Worm (Caenorhabditis elegans): Measurements from ENCODE around the gene C15C8.5.

C15C8.5 gene

DNA sequence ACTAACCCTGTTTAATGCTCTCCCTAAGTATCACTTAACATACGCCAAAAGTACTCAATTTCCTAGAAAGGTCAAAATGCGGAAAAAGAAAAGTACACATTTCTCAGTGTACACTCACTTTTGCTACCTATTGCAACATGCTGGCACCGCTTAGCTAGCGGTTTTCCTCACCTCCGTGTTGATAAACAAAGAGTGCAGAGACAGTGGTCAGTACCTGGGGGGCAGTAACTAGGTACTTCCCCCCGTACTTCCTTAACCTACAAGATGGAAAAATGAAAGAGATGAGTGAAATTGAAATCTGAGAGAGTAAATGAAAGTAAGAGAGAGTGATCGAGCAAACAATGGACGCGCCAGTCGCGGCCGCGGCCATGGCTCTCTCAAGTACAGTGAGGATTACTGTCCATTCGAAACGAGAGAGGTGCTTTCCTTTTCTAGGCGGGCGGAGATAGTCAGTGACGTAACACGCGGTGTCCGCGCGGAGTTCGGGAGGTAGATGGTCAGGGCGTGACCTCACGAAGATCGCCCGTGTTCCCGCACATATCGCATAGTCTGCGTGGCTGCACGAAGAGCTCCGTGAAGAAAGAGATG is 11.5 kb upstream of the C15C8.5 start, which contains the start of gene cky-1:
Gene cky-1, plus strand, starts transcription at position 538 of the 588 bp plus-strand sequence.
- no peak for TF ChIP-seq unc-62 (GFP tag; optimal IDR thresholded peaks at IDR 0.05)

DNA sequence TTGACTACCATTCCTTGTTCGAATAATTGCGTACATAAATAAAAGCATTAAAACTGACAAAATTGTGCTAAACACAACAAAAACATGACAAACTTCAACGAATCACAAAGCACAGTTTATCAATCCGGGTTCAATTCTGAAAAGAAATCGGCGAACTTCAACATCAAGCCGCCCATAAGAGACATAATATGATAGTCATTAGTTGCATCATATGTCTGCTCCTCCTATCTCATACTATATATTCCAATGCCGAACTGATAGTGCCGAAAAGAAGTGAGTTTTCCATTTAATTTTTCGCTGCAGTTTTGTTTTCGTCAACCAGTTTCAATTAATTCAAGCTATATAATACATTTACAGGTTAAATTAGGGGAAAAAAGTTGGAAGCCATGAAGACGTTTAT is 6.1 kb upstream of the C15C8.5 start, which contains the start of gene hrg-7:
Gene hrg-7, plus strand, starts transcription at position 358 of the 400 bp plus-strand sequence.
- TF ChIP-seq unc-62 (GFP tag; optimal IDR thresholded peaks at IDR 0.05): no peak

DNA sequence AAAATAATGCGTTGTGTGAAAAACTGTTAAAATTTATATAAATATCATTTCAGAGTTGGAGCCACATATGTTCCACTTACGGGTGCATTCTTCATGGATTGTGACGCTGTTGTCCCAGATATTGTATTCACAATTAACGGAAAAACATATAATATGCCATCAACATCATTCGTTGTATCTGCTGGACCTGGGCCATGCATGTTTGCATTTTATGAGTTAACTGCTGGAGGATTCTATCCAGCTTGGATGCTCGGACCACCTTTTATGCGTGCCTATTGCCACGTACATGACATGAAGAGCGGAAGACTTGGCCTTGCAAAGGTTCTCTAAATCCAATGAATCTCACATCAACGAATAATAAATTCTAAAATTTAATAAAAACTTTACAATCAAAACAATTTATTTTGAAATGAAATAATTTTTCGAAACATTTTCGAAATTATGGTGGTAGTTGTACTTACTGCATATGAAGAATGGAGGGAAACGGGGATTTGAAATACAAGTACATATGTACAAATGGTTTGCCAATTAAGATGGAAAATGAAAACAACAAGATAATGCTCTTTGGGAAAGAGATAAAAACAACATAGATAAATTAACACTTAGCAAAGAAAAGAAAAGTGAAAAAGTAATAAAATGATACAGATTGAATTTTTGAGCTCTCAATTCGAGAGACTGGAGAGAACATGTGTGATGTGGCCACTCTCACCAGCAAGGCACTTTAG is 3.9 kb upstream of the C15C8.5 start:
- TF ChIP-seq unc-62 (GFP tag; optimal IDR thresholded peaks at IDR 0.05): no peak

DNA sequence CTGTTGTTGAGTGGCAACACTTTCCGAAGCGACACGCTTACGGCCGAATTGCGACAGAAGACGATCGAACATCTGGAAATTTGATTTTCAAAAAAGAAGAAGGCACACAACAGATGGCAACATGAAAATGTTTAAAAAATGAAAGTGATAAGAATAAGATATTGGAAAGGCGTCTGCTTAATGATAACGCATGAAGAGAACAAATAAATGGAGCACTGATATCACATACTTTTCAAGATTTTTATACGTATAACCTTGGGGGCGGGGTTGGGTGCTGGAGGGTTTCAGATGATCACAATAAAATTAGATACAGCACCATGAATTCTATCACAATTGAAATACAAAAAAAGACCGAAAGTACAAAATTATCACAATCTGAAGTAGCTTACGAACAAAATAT is 2.8 kb upstream of the C15C8.5 start, which contains the start of gene C15C8.7:
Gene C15C8.7, minus strand, starts transcription at position 72 of the 400 bp plus-strand sequence.
- no peak for TF ChIP-seq unc-62 (GFP tag; optimal IDR thresholded peaks at IDR 0.05)

DNA sequence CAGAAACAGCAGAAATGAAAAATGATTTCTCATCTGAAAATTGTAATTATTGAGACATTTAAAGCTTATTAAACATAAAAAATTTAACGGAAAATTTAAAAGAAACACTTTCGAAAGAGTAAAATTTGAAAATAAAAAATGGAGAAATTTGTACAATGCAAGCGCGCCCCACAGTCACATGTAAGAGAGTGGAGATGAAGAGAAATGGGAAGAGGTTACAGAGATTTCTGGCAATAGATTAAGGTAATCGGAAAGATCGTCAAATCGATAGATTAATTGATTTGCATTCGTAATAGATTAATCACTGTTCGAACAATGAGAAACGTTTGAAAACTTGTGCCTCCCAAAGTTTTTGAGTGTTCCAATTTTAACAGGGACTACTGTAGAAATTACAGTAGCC is 376 bp upstream of the C15C8.5 start, which contains the start of gene C15C8.4:
Gene C15C8.4, minus strand, starts transcription at position 33 of the 400 bp plus-strand sequence.
- no peak for TF ChIP-seq unc-62 (GFP tag; optimal IDR thresholded peaks at IDR 0.05)

DNA sequence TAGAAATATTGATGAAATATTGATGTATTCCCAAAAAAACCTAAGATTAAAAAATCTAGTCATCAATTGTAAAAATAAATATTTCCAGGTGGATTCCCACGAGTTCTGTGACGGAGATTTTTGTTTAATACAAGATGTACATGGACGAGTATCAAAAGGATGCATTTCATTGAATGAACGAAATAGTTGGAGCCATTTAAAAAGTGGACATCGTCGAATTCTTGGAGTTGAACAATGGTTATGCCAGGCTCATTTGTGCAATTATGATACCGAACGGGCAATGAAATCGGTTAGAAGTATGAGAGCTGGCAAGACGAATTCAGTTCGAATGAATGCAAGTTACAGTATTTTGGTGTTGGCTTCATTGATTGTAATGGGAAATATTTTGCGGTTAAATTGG is 1.8 kb downstream of the C15C8.5 start:
- no peak for TF ChIP-seq unc-62 (GFP tag; optimal IDR thresholded peaks at IDR 0.05)

DNA sequence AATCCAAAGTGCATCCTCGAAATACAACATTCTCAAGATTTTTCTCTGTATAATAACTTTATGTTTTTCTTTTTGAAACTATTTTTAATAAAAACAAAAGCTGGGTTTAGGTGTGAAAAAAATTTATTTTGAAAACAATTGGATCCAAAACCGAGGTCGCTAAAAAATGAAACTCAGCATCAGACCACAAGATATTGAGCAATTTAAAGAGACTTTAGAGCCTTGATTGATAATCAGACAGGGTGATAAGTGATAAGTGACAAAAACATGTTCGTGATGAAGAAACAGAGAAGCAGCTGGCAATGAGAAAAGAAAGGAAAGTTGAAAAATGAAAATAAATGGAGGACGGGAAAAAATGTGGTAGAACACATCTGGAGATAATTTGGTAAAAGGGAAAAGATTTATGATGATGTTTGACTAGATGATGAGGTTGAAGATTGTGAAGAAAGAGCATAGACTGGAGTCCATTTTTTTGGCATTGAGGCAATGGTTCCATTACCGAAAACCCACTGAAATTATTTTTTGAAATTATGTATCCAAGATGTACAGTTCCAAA is 3.8 kb downstream of the C15C8.5 start, which contains the start of gene C15C8.6:
Gene C15C8.6, minus strand, starts transcription at position 51 of the 556 bp plus-strand sequence.
- TF ChIP-seq unc-62 (GFP tag; optimal IDR thresholded peaks at IDR 0.05): no peak

DNA sequence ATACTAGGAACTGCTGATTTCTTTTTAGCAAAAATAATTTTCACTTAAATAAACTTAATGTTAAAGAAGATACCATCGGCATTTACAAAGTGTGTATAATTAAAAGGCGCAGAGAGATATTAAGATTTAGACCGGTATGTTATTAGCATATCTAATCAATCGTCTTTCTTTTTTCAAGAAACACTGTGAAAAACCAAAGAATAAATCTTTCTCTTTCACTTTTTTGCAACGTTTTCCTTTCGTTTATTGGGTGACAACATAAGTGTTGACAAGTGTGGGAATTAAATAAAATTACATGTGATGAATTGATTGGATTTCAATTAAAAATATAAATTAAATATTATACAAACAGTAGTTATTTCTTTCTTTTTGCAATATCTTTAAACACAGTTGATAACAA is 4.6 kb downstream of the C15C8.5 start, which contains the start of gene C15C8.8:
Gene C15C8.8, minus strand, starts transcription at position 101 of the 400 bp plus-strand sequence.
- no peak for TF ChIP-seq unc-62 (GFP tag; optimal IDR thresholded peaks at IDR 0.05)

DNA sequence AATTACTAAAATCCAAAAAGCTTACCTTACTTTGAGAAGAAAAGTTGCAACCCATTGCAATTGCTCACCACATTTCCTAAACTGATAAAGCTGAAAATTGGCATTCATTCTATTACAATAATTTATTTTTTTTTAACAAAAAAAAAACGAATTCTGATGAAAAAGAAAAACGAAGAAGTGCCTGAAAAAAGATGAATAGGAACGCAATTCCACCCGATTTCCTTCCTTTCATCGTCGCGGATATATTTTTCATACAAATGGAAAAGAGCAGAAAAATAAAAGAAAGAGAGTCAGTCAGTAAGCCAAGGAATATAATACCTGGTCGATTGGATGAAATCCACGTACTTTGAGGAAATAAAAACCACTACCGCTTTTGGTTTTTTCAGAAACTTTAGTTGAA is 7.0 kb downstream of the C15C8.5 start, which contains the start of gene gpa-13:
Gene gpa-13, minus strand, starts transcription at position 101 of the 400 bp plus-strand sequence.
- TF ChIP-seq unc-62 (GFP tag; optimal IDR thresholded peaks at IDR 0.05): no peak

DNA sequence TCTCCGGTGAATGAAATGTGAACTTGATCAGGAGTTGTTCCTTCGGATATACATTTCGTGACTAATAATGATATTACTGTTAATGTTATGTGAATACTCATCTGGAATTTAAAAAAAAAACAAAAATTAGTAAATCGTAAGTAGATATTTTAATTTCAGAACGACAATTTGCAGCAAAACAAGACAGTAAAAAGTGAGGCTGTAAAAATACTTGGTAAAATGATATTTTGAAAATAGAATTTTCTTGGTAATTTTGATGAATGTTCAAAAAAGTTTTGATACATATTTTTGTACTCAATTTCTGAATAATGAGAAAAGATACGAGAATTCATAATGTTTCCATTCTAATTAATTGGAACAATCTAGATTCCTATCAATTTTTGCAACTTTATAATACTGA is 11.9 kb downstream of the C15C8.5 start, which contains the start of gene papl-1:
Gene papl-1, minus strand, starts transcription at position 101 of the 400 bp plus-strand sequence.
- no peak for TF ChIP-seq unc-62 (GFP tag; optimal IDR thresholded peaks at IDR 0.05)

DNA sequence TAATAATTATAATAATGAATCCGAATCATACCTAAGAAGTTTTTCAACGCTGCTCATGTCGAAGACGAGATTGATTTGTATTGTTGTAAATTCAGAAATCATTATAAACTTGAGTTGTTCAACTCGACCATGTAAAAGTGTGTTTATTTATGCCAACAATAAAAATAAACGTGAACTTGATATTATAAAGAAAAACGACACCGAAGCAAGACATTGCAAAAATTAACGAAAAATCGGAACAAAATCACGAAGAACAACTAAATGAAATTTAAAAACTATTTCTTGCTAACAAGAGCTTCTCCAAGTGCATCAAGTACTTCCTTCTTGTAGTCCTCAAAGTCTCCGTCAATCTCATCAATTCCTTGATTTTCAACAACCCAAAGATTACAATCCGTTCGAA is 13.1 kb downstream of the C15C8.5 start, which contains the start of gene F18E2.15:
Gene F18E2.15, minus strand, starts transcription at position 101 of the 400 bp plus-strand sequence.
- no peak for TF ChIP-seq unc-62 (GFP tag; optimal IDR thresholded peaks at IDR 0.05)

DNA sequence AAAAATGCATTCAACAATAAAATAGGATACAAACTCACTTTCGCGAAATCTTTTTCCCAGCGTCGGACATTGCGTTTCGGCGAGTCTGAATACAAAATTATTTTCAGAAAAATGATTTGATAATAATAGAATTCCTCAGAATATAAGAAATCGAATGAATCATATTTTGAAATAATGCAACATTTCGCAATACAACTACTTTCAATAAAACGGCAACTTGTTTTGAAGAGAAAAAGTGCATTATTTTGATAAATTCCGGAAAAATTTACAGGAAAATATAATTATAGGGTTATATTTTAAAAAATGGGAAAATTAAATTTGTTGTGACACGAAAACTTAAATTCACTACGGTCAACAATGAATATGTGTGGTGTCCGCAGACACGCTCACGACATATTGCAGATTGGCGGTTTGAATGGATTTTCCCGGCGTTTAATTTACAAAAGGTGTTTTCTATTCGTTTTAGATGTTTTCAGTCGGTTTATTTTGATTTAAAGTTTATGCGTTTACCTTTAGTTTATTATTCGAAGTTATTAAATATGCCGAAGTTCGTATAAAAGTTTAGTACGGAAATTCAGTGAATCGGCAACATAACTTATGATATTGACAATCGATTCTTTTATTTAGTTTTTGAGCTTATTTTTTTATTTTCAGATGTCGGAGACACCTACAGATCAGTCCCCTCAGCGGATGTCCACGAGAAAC is 15.6 kb downstream of the C15C8.5 start, which contains the start of the genes abcf-1 and scc-3:
Gene abcf-1, minus strand, starts transcription at position 85 of the 705 bp plus-strand sequence.
Gene scc-3, plus strand, starts transcription at position 655 of the 705 bp plus-strand sequence.
- no peak for TF ChIP-seq unc-62 (GFP tag; optimal IDR thresholded peaks at IDR 0.05)

DNA sequence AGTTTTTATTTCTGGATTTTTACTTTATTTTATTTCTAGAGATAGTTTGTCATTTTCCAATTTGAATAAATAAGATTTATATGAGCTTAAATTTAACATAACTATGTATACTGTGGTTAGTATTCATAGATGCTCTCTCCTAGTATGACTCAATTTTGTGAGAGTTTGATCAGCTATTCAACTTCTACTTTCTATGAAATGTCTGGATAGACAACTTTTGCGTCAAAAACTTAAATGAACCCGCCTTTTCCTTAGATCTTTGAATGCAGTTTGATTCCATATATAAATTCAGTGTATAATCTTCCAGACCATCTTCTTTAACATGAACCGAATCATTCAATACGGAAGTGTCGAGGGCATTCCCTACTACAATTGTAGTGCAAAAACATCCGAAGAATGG is 21.1 kb downstream of the C15C8.5 start, which contains the start of gene srt-43:
Gene srt-43, plus strand, starts transcription at position 301 of the 400 bp plus-strand sequence.
- TF ChIP-seq unc-62 (GFP tag; optimal IDR thresholded peaks at IDR 0.05): no peak

DNA sequence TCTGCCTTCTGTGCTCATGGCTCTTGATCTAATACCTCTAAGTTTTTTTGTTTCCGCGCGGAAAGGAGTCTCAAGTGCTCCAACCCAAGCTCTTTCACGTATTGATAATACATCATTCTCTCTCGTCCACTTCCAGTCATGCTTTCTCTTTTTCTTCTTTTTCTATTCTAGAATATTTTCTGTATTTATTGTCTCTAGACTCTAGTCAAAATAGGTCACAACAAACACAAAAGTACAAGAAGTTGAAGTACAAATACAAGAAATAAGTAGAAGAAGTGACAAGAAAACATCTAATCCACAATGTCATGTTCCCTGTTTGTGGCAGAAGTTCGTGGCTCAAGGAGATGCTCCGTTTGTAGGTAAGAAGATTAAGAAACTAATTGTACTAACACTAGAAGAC is 25.4 kb downstream of the C15C8.5 start, which contains the start of gene ZC455.1:
Gene ZC455.1, plus strand, starts transcription at position 301 of the 400 bp plus-strand sequence.
- no peak for TF ChIP-seq unc-62 (GFP tag; optimal IDR thresholded peaks at IDR 0.05)

DNA sequence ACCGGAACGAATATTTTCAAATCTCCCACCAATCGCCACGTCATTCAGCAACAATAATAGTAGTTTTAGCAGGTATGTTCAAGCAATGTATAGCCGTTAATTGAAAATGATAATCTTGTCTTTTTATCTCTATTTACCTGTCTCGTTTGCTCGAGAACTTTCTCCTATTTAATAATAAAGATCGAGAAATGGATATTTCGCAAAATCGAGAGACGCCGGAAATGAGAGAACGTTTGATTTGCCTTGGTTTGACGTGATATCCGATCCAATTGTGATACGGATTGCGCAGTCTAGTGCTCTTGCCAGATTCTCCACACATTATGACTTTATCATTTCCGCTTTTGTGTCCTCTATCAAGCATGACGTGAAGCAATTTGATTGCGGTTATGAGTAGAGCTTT is 26.0 kb downstream of the C15C8.5 start:
- no peak for TF ChIP-seq unc-62 (GFP tag; optimal IDR thresholded peaks at IDR 0.05)

Measured in whole organism, dauer.